Worm (Caenorhabditis elegans) whole organism, L1 larva: ENCODE results near the gene T04H1.5.

Experiments
- F16B12.6 ChIP-seq: fragments of 150-350 bp; optimal IDR thresholded peaks from 2 replicates; lab custom pipeline; 2014; ENCODE audit warnings: missing biosample characterization, missing genetic modification characterization
- Y116A8C.19 ChIP-seq: sonication (generic microtip); optimal IDR thresholded peaks from 2 replicates; lab custom pipeline; 2016; ENCODE audit warnings: missing compliant biosample characterization, missing genetic modification characterization, borderline replicate concordance
- alr-1 ChIP-seq: fragments of 200-800 bp; sonication (Bioruptor generic); optimal IDR thresholded peaks from 2 replicates; lab custom pipeline; 2018; ENCODE audit warnings: borderline replicate concordance, mild to moderate bottlenecking, missing genetic modification characterization, missing compliant biosample characterization
- blmp-1 ChIP-seq: fragments of 150-350 bp; optimal IDR thresholded peaks from 2 replicates; lab custom pipeline; 2014; ENCODE audit warnings: missing biosample characterization, missing genetic modification characterization
- ceh-63 ChIP-seq: fragments of 200-800 bp; sonication (Bioruptor generic); optimal IDR thresholded peaks from 2 replicates; lab custom pipeline; 2018; ENCODE audit warnings: mild to moderate bottlenecking, missing genetic modification characterization, missing compliant biosample characterization
- ceh-82 ChIP-seq, 3 experiments: fragments of 150-350 bp in 1 of 3; sonication (generic microtip) in 2 of 3; optimal IDR thresholded peaks; 2 replicates each; lab custom pipeline; 2014 to 2017; ENCODE audit warnings: missing biosample characterization in 3 of 3, missing genetic modification characterization in 3 of 3
- ceh-88 ChIP-seq: fragments of 200-800 bp; sonication (Bioruptor generic); IDR thresholded peaks from 2 replicates; pipeline ENCODE4 v1.3.6; 2022; ENCODE audit warnings: missing genetic modification characterization, missing compliant biosample characterization
- ceh-90 ChIP-seq: sonication (generic microtip); optimal IDR thresholded peaks from 2 replicates; lab custom pipeline; 2016; ENCODE audit warnings: missing genetic modification characterization, missing compliant biosample characterization
- dpl-1 ChIP-seq, 3 experiments: fragments of 150-350 bp in 2 of 3; sonication (generic microtip) in 1 of 3; optimal IDR thresholded peaks; 2 replicates each; lab custom pipeline; 2014 to 2017; ENCODE audit warnings: missing biosample characterization in 3 of 3, missing genetic modification characterization in 3 of 3, missing genetic modification reagents in 3 of 3
- dsc-1 ChIP-seq: sonication (generic microtip); optimal IDR thresholded peaks from 2 replicates; lab custom pipeline; 2016; ENCODE audit warnings: mild to moderate bottlenecking, missing genetic modification characterization, missing compliant biosample characterization
- efl-1 ChIP-seq, 4 experiments: fragments of 150-350 bp; optimal IDR thresholded peaks in 3 of 4; peaks in 1 of 4; 1 replicate in 1 of 4; 2 replicates in 3 of 4; lab custom pipeline; 2014; ENCODE audit warnings: missing biosample characterization in 2 of 4, missing genetic modification characterization in 2 of 4, missing genetic modification reagents in 2 of 4
- efl-3 ChIP-seq: fragments of 200-800 bp; sonication (Bioruptor generic); optimal IDR thresholded peaks from 2 replicates; lab custom pipeline; 2018; ENCODE audit warnings: mild to moderate bottlenecking, missing genetic modification characterization, missing compliant biosample characterization
- egl-27 ChIP-seq, 2 experiments: fragments of 150-350 bp in 1 of 2; sonication (generic microtip); optimal IDR thresholded peaks; 3 replicates each; lab custom pipeline; 2017 to 2018; ENCODE audit warnings: missing biosample characterization in 2 of 2, missing genetic modification characterization in 2 of 2, missing genetic modification reagents in 2 of 2
- ets-5 ChIP-seq: fragments of 200-800 bp; sonication (Bioruptor generic); IDR thresholded peaks from 2 replicates; pipeline ENCODE4 v1.3.6; 2022; ENCODE audit warnings: missing genetic modification characterization, missing compliant biosample characterization
- fkh-10 ChIP-seq: sonication (generic microtip); optimal IDR thresholded peaks from 2 replicates; lab custom pipeline; 2017; ENCODE audit warnings: missing biosample characterization, missing genetic modification reagents, missing genetic modification characterization
- fkh-4 ChIP-seq: sonication (generic microtip); optimal IDR thresholded peaks from 2 replicates; lab custom pipeline; 2016; ENCODE audit warnings: missing compliant biosample characterization, missing genetic modification characterization, borderline replicate concordance
- fos-1 ChIP-seq: fragments of 150-350 bp; optimal IDR thresholded peaks from 2 replicates; lab custom pipeline; 2014; ENCODE audit warnings: missing biosample characterization, missing genetic modification characterization
- grh-1 ChIP-seq: fragments of 200-800 bp; sonication (Bioruptor generic); IDR thresholded peaks from 2 replicates; pipeline ENCODE4 v1.3.6; 2022; ENCODE audit warnings: missing genetic modification reagents, missing genetic modification characterization, missing compliant biosample characterization
- hlh-17 ChIP-seq: fragments of 200-800 bp; sonication (Bioruptor generic); optimal IDR thresholded peaks from 2 replicates; lab custom pipeline; 2018; ENCODE audit warnings: missing genetic modification characterization, mild to moderate bottlenecking, missing compliant biosample characterization, moderate library complexity, borderline replicate concordance
- hlh-4 ChIP-seq: sonication (generic microtip); optimal IDR thresholded peaks from 2 replicates; lab custom pipeline; 2016; ENCODE audit warnings: mild to moderate bottlenecking, missing genetic modification characterization, missing compliant biosample characterization
- hpl-2 ChIP-seq: fragments of 150-350 bp; optimal IDR thresholded peaks from 2 replicates; lab custom pipeline; 2014; ENCODE audit warnings: missing biosample characterization, missing genetic modification reagents, missing genetic modification characterization
- isw-1 ChIP-seq: fragments of 200-800 bp; sonication (Bioruptor generic); IDR thresholded peaks from 2 replicates; pipeline ENCODE4 v1.3.6; 2022; ENCODE audit warnings: missing genetic modification characterization, missing compliant biosample characterization
- lin-15B ChIP-seq: fragments of 150-350 bp; sonication (generic microtip); optimal IDR thresholded peaks from 3 replicates; lab custom pipeline; 2014; ENCODE audit warnings: missing biosample characterization, missing genetic modification characterization
- lin-35 ChIP-seq, 2 experiments: fragments of 150-350 bp; optimal IDR thresholded peaks; 2 replicates each; lab custom pipeline; 2014; ENCODE audit warnings: missing biosample characterization in 2 of 2, missing genetic modification characterization in 2 of 2, missing genetic modification reagents in 2 of 2
- lin-39 ChIP-seq: fragments of 150-350 bp; optimal IDR thresholded peaks from 2 replicates; lab custom pipeline; 2014; ENCODE audit warnings: missing biosample characterization, missing genetic modification reagents, missing genetic modification characterization
- lir-3 ChIP-seq: sonication (generic microtip); optimal IDR thresholded peaks from 2 replicates; lab custom pipeline; 2016; ENCODE audit warnings: mild to moderate bottlenecking, missing genetic modification characterization, moderate library complexity, missing compliant biosample characterization; ENCODE audit not compliant: poor library complexity
- lsy-2 ChIP-seq, 2 experiments: fragments of 150-350 bp; optimal IDR thresholded peaks; 2 replicates each; lab custom pipeline; 2014; ENCODE audit warnings: missing biosample characterization in 2 of 2, missing genetic modification characterization in 2 of 2
- mdl-1 ChIP-seq, 2 experiments: fragments of 150-350 bp; optimal IDR thresholded peaks; 2 replicates each; lab custom pipeline; 2014 to 2017; ENCODE audit warnings: missing biosample characterization in 2 of 2, missing genetic modification characterization in 2 of 2, inconsistent platforms in 1 of 2
- mef-2 ChIP-seq: fragments of 150-350 bp; optimal IDR thresholded peaks from 2 replicates; lab custom pipeline; 2014; ENCODE audit warnings: missing biosample characterization, missing genetic modification characterization
- mep-1 ChIP-seq: fragments of 150-350 bp; optimal IDR thresholded peaks from 2 replicates; lab custom pipeline; 2014; ENCODE audit warnings: missing biosample characterization, missing genetic modification characterization
- nhr-12 ChIP-seq: sonication (generic microtip); optimal IDR thresholded peaks from 2 replicates; lab custom pipeline; 2017; ENCODE audit warnings: missing biosample characterization, missing genetic modification characterization
- nhr-20 ChIP-seq: sonication (generic microtip); optimal IDR thresholded peaks from 2 replicates; lab custom pipeline; 2016; ENCODE audit warnings: mild to moderate bottlenecking, missing genetic modification characterization, missing compliant biosample characterization
- nhr-28 ChIP-seq: fragments of 150-350 bp; optimal IDR thresholded peaks from 2 replicates; lab custom pipeline; 2014; ENCODE audit warnings: missing biosample characterization, missing genetic modification characterization
- nhr-47 ChIP-seq: sonication (generic microtip); optimal IDR thresholded peaks from 2 replicates; lab custom pipeline; 2016; ENCODE audit warnings: mild to moderate bottlenecking, missing genetic modification characterization, moderate library complexity, missing compliant biosample characterization
- nhr-85 ChIP-seq: sonication (generic microtip); peaks from one replicate; lab custom pipeline; 2016; ENCODE audit warnings: missing genetic modification characterization, inconsistent platforms, missing compliant biosample characterization
- nhr-90 ChIP-seq: sonication (generic microtip); optimal IDR thresholded peaks from 2 replicates; lab custom pipeline; 2016; ENCODE audit warnings: mild to moderate bottlenecking, missing genetic modification characterization, missing compliant biosample characterization; ENCODE audit not compliant: poor library complexity
- pag-3 ChIP-seq: sonication (generic microtip); optimal IDR thresholded peaks from 2 replicates; lab custom pipeline; 2017; ENCODE audit warnings: missing genetic modification characterization, mild to moderate bottlenecking, missing compliant biosample characterization, antibody characterized with exemption, borderline replicate concordance; ENCODE audit not compliant: insufficient read depth
- pqm-1 ChIP-seq: sonication (generic microtip); optimal IDR thresholded peaks from 3 replicates; lab custom pipeline; 2017; ENCODE audit warnings: missing biosample characterization, missing genetic modification characterization
- skn-1 ChIP-seq: fragments of 150-350 bp; optimal IDR thresholded peaks from 2 replicates; lab custom pipeline; 2014; ENCODE audit warnings: missing biosample characterization, missing genetic modification characterization
- snpc-4 ChIP-seq: fragments of 150-350 bp; optimal IDR thresholded peaks from 2 replicates; lab custom pipeline; 2014; ENCODE audit warnings: missing biosample characterization, missing genetic modification characterization
- sup-37 ChIP-seq: fragments of 200-800 bp; sonication (Bioruptor generic); optimal IDR thresholded peaks from 2 replicates; lab custom pipeline; 2018; ENCODE audit warnings: mild to moderate bottlenecking, missing genetic modification characterization, missing compliant biosample characterization
- swsn-7 ChIP-seq: sonication (generic microtip); optimal IDR thresholded peaks from 2 replicates; lab custom pipeline; 2016; ENCODE audit warnings: missing genetic modification characterization, missing compliant biosample characterization
- tlp-1 ChIP-seq: fragments of 150-350 bp; optimal IDR thresholded peaks from 2 replicates; lab custom pipeline; 2014; ENCODE audit warnings: missing biosample characterization, missing genetic modification characterization
- unc-130 ChIP-seq: fragments of 150-350 bp; optimal IDR thresholded peaks from 2 replicates; lab custom pipeline; 2017; ENCODE audit warnings: missing biosample characterization, missing genetic modification characterization, inconsistent platforms
- unc-62 ChIP-seq: fragments of 150-350 bp; optimal IDR thresholded peaks from 2 replicates; lab custom pipeline; 2014; ENCODE audit warnings: missing biosample characterization, missing genetic modification reagents, missing genetic modification characterization
- unc-86 ChIP-seq: sonication (generic microtip); optimal IDR thresholded peaks from 2 replicates; lab custom pipeline; 2016; ENCODE audit warnings: missing genetic modification characterization, missing compliant biosample characterization
- vab-15 ChIP-seq: sonication (generic microtip); optimal IDR thresholded peaks from 2 replicates; lab custom pipeline; 2017; ENCODE audit warnings: missing genotype, mild to moderate bottlenecking, missing genetic modification characterization, missing compliant biosample characterization
- xbp-1 ChIP-seq: sonication (generic microtip); optimal IDR thresholded peaks from 2 replicates; lab custom pipeline; 2016; ENCODE audit warnings: missing genetic modification characterization, missing compliant biosample characterization
- ztf-11 ChIP-seq, 2 experiments: sonication (generic microtip); optimal IDR thresholded peaks; 2 replicates each; lab custom pipeline; 2016 to 2017; ENCODE audit warnings: missing genetic modification characterization in 2 of 2, missing biosample characterization in 1 of 2, missing compliant biosample characterization in 1 of 2
- ztf-4 ChIP-seq: fragments of 150-350 bp; optimal IDR thresholded peaks from 2 replicates; lab custom pipeline; 2014; ENCODE audit warnings: missing biosample characterization, missing genetic modification characterization

The T04H1.5 gene

DNA sequence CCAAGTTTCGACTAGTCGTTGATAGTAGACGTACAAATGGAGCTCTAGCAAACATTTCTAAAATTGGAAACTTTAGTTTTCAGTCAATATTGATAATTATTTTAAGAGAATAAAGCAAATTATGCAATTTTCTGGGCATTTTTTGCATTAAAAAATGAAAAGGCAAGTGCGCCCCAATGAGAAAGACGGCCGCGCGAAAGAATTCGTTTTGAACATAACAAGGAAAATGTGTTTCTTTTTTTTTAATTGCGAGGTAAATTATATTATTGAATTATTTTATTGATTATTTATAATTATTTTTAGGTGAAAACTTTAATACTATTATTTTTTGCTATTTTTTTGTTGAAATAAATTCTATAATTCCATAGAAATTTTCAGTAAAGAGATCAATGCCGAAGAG, 20.4 kb downstream of the T04H1.5 start, which contains the start of the genes tsfm-1 and capg-2:
Gene tsfm-1 (minus strand): TSS at position 57 of the 400 bp plus-strand sequence.
Gene capg-2 (plus strand): TSS at position 379 of the 400 bp plus-strand sequence.
- no peak for TF ChIP-seq hlh-4 (tag; lab: Kevin White, UChicago)
- no peak for TF ChIP-seq mdl-1 (tag; optimal IDR thresholded peaks at IDR 0.05; lab: Kevin White, UChicago)
- TF ChIP-seq lsy-2 (tag; optimal IDR thresholded peaks at IDR 0.05; lab: Kevin White, UChicago) = no peak
- no peak for TF ChIP-seq blmp-1 (tag; lab: Kevin White, UChicago)
- TF ChIP-seq ceh-82 (tag; optimal IDR thresholded peaks at IDR 0.05; lab: Kevin White, UChicago) = peak in 1 of 3 experiments; percentile 1
- no peak for TF ChIP-seq alr-1 (tag; lab: Kevin White, UChicago)
- TF ChIP-seq ztf-4 (tag; lab: Kevin White, UChicago) = no peak
- no peak for TF ChIP-seq grh-1 (GFP tag; lab: Robert Waterston, UW)
- TF ChIP-seq fos-1 (tag; lab: Kevin White, UChicago) = no peak
- TF ChIP-seq ceh-63 (GFP tag; lab: Kevin White, UChicago) = no peak
- no peak for TF ChIP-seq lin-39 (tag; lab: Kevin White, UChicago)
- no peak for TF ChIP-seq nhr-28 (tag; lab: Kevin White, UChicago)
- no peak for TF ChIP-seq egl-27 (tag; optimal IDR thresholded peaks at IDR 0.05; lab: Kevin White, UChicago)
- no peak for TF ChIP-seq mef-2
- TF ChIP-seq ztf-11 (tag; optimal IDR thresholded peaks at IDR 0.05; lab: Kevin White, UChicago) = no peak
- TF ChIP-seq lir-3 (tag; lab: Kevin White, UChicago) = no peak
- TF ChIP-seq unc-62 (GFP tag; lab: Kevin White, UChicago) = no peak
- no peak for TF ChIP-seq sup-37 (GFP tag; lab: Kevin White, UChicago)
- TF ChIP-seq xbp-1 (tag; lab: Kevin White, UChicago) = no peak
- TF ChIP-seq nhr-85 (tag; lab: Kevin White, UChicago) = peak; percentile 28
- TF ChIP-seq pqm-1 (tag; lab: Kevin White, UChicago) = no peak
- TF ChIP-seq Y116A8C.19 (tag; lab: Kevin White, UChicago) = no peak
- no peak for TF ChIP-seq nhr-12 (tag; lab: Kevin White, UChicago)
- no peak for TF ChIP-seq dsc-1 (tag; lab: Kevin White, UChicago)
- TF ChIP-seq fkh-4 = no peak
- no peak for TF ChIP-seq efl-3 (GFP tag; lab: Kevin White, UChicago)
- TF ChIP-seq lin-15B (tag; lab: Kevin White, UChicago) = peak; percentile 7
- TF ChIP-seq unc-130 = no peak
- TF ChIP-seq isw-1 (GFP tag; lab: Robert Waterston, UW) = no peak
- TF ChIP-seq nhr-90 = no peak
- TF ChIP-seq mep-1 (tag; lab: Kevin White, UChicago) = peak; percentile 7
- TF ChIP-seq snpc-4 (tag; lab: Kevin White, UChicago) = no peak
- TF ChIP-seq dpl-1 (GFP tag; optimal IDR thresholded peaks at IDR 0.05; lab: Kevin White, UChicago) = peak; percentile 64 to 86 (median 70)
- peak; percentile 27 to 69 for TF ChIP-seq efl-1 (optimal IDR thresholded peaks at IDR 0.05; lab: Kevin White, UChicago)
- TF ChIP-seq efl-1 (GFP tag; optimal IDR thresholded peaks at IDR 0.05 in 1 of 2; lab: Kevin White, UChicago) = peak; percentile 81 to 96
- TF ChIP-seq hlh-17 (GFP tag; lab: Kevin White, UChicago) = no peak
- no peak for TF ChIP-seq nhr-47 (tag; lab: Kevin White, UChicago)
- TF ChIP-seq ceh-88 = no peak
- TF ChIP-seq vab-15 (tag; lab: Kevin White, UChicago) = no peak
- no peak for TF ChIP-seq nhr-20 (tag; lab: Kevin White, UChicago)
- peak; percentile 58 to 84 for TF ChIP-seq lin-35 (GFP tag; optimal IDR thresholded peaks at IDR 0.05; lab: Kevin White, UChicago)
- TF ChIP-seq fkh-10 (GFP tag; lab: Kevin White, UChicago) = no peak
- TF ChIP-seq skn-1 (tag; lab: Kevin White, UChicago) = no peak
- TF ChIP-seq hpl-2 (GFP tag; lab: Kevin White, UChicago) = no peak
- TF ChIP-seq ceh-90 = no peak
- no peak for TF ChIP-seq swsn-7 (tag; lab: Kevin White, UChicago)
- no peak for TF ChIP-seq F16B12.6 (tag; lab: Kevin White, UChicago)
- no peak for TF ChIP-seq pag-3 (tag; lab: Kevin White, UChicago)
- no peak for TF ChIP-seq ets-5 (GFP tag; lab: Robert Waterston, UW)
- TF ChIP-seq tlp-1 (tag; lab: Kevin White, UChicago) = no peak
- no peak for TF ChIP-seq unc-86
